Worm (Caenorhabditis elegans) whole organism, L3 larva: Measurements from ENCODE around the gene garr-1.

ENCODE experiments used
- ama-1 ChIP-seq: fragments of 150-350 bp; optimal IDR thresholded peaks from 2 replicates; lab custom pipeline; 2018
- elt-1 ChIP-seq: fragments of 150-350 bp; optimal IDR thresholded peaks from 2 replicates; lab custom pipeline; 2014; ENCODE audit warnings: missing biosample characterization, missing genetic modification characterization
- elt-2 ChIP-seq: sonication (generic microtip); optimal IDR thresholded peaks from 2 replicates; lab custom pipeline; 2016; ENCODE audit warnings: missing genetic modification reagents, mild to moderate bottlenecking, missing genetic modification characterization, missing compliant biosample characterization
- skn-1 ChIP-seq: fragments of 150-350 bp; optimal IDR thresholded peaks from 2 replicates; lab custom pipeline; 2014; ENCODE audit warnings: missing biosample characterization, missing genetic modification characterization

DNA sequence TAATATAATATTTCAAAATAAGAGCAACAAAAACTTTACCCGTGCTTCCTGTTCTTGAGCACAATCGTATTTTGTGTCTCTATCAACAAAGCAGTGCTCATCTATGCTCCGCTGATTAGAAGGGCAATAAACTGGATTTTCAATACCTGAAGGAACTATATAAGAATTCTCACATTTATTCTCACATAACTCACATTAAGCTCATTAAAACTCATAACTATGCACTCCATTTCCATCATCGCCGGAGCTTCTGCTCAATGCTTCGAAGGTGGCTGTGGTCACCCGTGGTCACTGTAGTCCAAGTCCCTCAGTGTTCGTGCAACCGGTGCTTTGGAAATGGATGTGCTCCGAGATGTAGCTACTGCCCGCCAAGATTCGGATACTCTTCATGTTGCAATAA lies 28.8 kb downstream of the garr-1 start, which contains the start of the genes Y66H1A.8 and M04G7.5:
- TF ChIP-seq ama-1 (lab: Kevin White, UChicago) = no peak
- no peak for TF ChIP-seq elt-2 (tag; lab: Kevin White, UChicago)
- TF ChIP-seq elt-1 (tag; lab: Kevin White, UChicago) = no peak
- no peak for TF ChIP-seq skn-1 (tag; lab: Kevin White, UChicago)
